Worm (Caenorhabditis elegans) whole organism, midembryonic: Measurements from ENCODE around the gene F55C5.17.

Experiments used
- flt-1 ChIP-seq: fragments of 200-800 bp; sonication (Bioruptor generic); IDR thresholded peaks from 2 replicates; pipeline ENCODE4 v1.3.6; 2022; ENCODE audit warnings: missing genetic modification characterization, missing compliant biosample characterization
- med-1 ChIP-seq: sonication (generic microtip); optimal IDR thresholded peaks from 2 replicates; lab custom pipeline; 2017; ENCODE audit warnings: missing genetic modification characterization, mild to moderate bottlenecking, missing compliant biosample characterization, antibody characterized with exemption, missing genetic modification reagents; ENCODE audit not compliant: insufficient read depth
- tab-1 ChIP-seq: fragments of 200-800 bp; sonication (Bioruptor generic); IDR thresholded peaks from 2 replicates; pipeline ENCODE4 v1.3.6; 2022; ENCODE audit warnings: missing genetic modification characterization, missing compliant biosample characterization
- ztf-29 ChIP-seq: fragments of 200-800 bp; sonication (Bioruptor generic); IDR thresholded peaks from 2 replicates; pipeline ENCODE4 v1.3.6; 2022; ENCODE audit warnings: missing genetic modification reagents, missing genetic modification characterization, missing compliant biosample characterization

DNA sequence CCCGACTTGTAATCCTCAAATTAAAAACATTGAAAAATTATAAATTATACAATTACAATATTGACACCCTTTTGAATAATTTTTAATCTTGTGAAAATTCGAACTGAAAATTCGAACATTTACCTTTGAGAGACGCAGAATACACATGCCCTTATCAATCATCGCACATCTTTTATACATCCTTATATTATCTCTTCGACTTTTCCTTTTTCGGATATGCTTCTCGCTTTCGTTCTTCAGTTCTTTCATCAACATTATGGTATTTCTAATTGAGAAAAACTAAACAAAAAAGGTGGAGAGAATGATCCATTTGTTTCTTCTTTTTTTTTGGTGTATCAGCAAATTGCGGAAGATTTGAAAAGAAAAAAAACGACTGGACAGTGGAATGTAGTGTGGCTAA is 47.0 kb downstream of the F55C5.17 start:
- TF ChIP-seq med-1 (no peak), flt-1 (GFP tag; lab: Robert Waterston, UW) (no peak), tab-1 (no peak), ztf-29 (GFP tag; lab: Robert Waterston, UW) (no peak)
